Worm (Caenorhabditis elegans) whole organism, L1 larva: ENCODE results near the gene sra-8.
A peak's percentile ranks its signal among the peaks of the same experiment; 100 is the strongest.

Experiments used
- C34B4.2 ChIP-seq: sonication (generic microtip); optimal IDR thresholded peaks from 2 replicates; lab custom pipeline; 2017; ENCODE audit warnings: mild to moderate bottlenecking, missing genetic modification characterization, missing compliant biosample characterization
- F16B12.6 ChIP-seq: fragments of 150-350 bp; optimal IDR thresholded peaks from 2 replicates; lab custom pipeline; 2014; ENCODE audit warnings: missing biosample characterization, missing genetic modification characterization
- aly-2 ChIP-seq: fragments of 150-350 bp; optimal IDR thresholded peaks from 2 replicates; lab custom pipeline; 2014; ENCODE audit warnings: missing biosample characterization, missing genetic modification characterization
- blmp-1 ChIP-seq: fragments of 150-350 bp; optimal IDR thresholded peaks from 2 replicates; lab custom pipeline; 2014; ENCODE audit warnings: missing biosample characterization, missing genetic modification characterization
- ceh-8 ChIP-seq: fragments of 200-800 bp; sonication (Bioruptor generic); optimal IDR thresholded peaks from 2 replicates; lab custom pipeline; 2018; ENCODE audit warnings: mild to moderate bottlenecking, missing genetic modification characterization, moderate library complexity, missing compliant biosample characterization
- ceh-82 ChIP-seq, 3 experiments: fragments of 150-350 bp in 1 of 3; sonication (generic microtip) in 2 of 3; optimal IDR thresholded peaks; 2 replicates each; lab custom pipeline; 2014 to 2017; ENCODE audit warnings: missing biosample characterization in 3 of 3, missing genetic modification characterization in 3 of 3
- ceh-90 ChIP-seq: sonication (generic microtip); optimal IDR thresholded peaks from 2 replicates; lab custom pipeline; 2016; ENCODE audit warnings: missing genetic modification characterization, missing compliant biosample characterization
- dpl-1 ChIP-seq, 3 experiments: fragments of 150-350 bp in 2 of 3; sonication (generic microtip) in 1 of 3; optimal IDR thresholded peaks; 2 replicates each; lab custom pipeline; 2014 to 2017; ENCODE audit warnings: missing biosample characterization in 3 of 3, missing genetic modification characterization in 3 of 3, missing genetic modification reagents in 3 of 3
- efl-1 ChIP-seq, 4 experiments: fragments of 150-350 bp; optimal IDR thresholded peaks in 3 of 4; peaks in 1 of 4; 1 replicate in 1 of 4; 2 replicates in 3 of 4; lab custom pipeline; 2014; ENCODE audit warnings: missing biosample characterization in 2 of 4, missing genetic modification characterization in 2 of 4, missing genetic modification reagents in 2 of 4
- efl-3 ChIP-seq: fragments of 200-800 bp; sonication (Bioruptor generic); optimal IDR thresholded peaks from 2 replicates; lab custom pipeline; 2018; ENCODE audit warnings: mild to moderate bottlenecking, missing genetic modification characterization, missing compliant biosample characterization
- elt-3 ChIP-seq, 6 experiments: fragments of 150-350 bp in 1 of 6; sonication (generic microtip); optimal IDR thresholded peaks; 2 replicates each; lab custom pipeline; 2017 to 2018; ENCODE audit warnings: missing biosample characterization in 6 of 6, missing genetic modification characterization in 6 of 6, inconsistent platforms in 1 of 6
- ets-5 ChIP-seq: fragments of 200-800 bp; sonication (Bioruptor generic); IDR thresholded peaks from 2 replicates; pipeline ENCODE4 v1.3.6; 2022; ENCODE audit warnings: missing genetic modification characterization, missing compliant biosample characterization
- fkh-8 ChIP-seq: sonication (generic microtip); optimal IDR thresholded peaks from 2 replicates; lab custom pipeline; 2016; ENCODE audit warnings: mild to moderate bottlenecking, missing genetic modification characterization, missing compliant biosample characterization
- grh-1 ChIP-seq: fragments of 200-800 bp; sonication (Bioruptor generic); IDR thresholded peaks from 2 replicates; pipeline ENCODE4 v1.3.6; 2022; ENCODE audit warnings: missing genetic modification reagents, missing genetic modification characterization, missing compliant biosample characterization
- hlh-17 ChIP-seq: fragments of 200-800 bp; sonication (Bioruptor generic); optimal IDR thresholded peaks from 2 replicates; lab custom pipeline; 2018; ENCODE audit warnings: missing genetic modification characterization, mild to moderate bottlenecking, missing compliant biosample characterization, moderate library complexity, borderline replicate concordance
- isw-1 ChIP-seq: fragments of 200-800 bp; sonication (Bioruptor generic); IDR thresholded peaks from 2 replicates; pipeline ENCODE4 v1.3.6; 2022; ENCODE audit warnings: missing genetic modification characterization, missing compliant biosample characterization
- lin-13 ChIP-seq: fragments of 150-350 bp; optimal IDR thresholded peaks from 2 replicates; lab custom pipeline; 2014; ENCODE audit warnings: missing biosample characterization, missing genetic modification reagents, missing genetic modification characterization
- lin-14 ChIP-seq: fragments of 200-800 bp; sonication (Bioruptor generic); optimal IDR thresholded peaks from 2 replicates; lab custom pipeline; 2018; ENCODE audit warnings: mild to moderate bottlenecking, missing genetic modification characterization, moderate library complexity, missing compliant biosample characterization
- lin-35 ChIP-seq, 2 experiments: fragments of 150-350 bp; optimal IDR thresholded peaks; 2 replicates each; lab custom pipeline; 2014; ENCODE audit warnings: missing biosample characterization in 2 of 2, missing genetic modification characterization in 2 of 2, missing genetic modification reagents in 2 of 2
- lsy-2 ChIP-seq, 2 experiments: fragments of 150-350 bp; optimal IDR thresholded peaks; 2 replicates each; lab custom pipeline; 2014; ENCODE audit warnings: missing biosample characterization in 2 of 2, missing genetic modification characterization in 2 of 2
- mep-1 ChIP-seq: fragments of 150-350 bp; optimal IDR thresholded peaks from 2 replicates; lab custom pipeline; 2014; ENCODE audit warnings: missing biosample characterization, missing genetic modification characterization
- nhr-19 ChIP-seq: fragments of 200-800 bp; sonication (Bioruptor generic); conservative IDR thresholded peaks from 2 replicates; pipeline ENCODE4 v1.3.6; 2022; ENCODE audit warnings: missing genetic modification characterization, missing compliant biosample characterization
- nhr-20 ChIP-seq: sonication (generic microtip); optimal IDR thresholded peaks from 2 replicates; lab custom pipeline; 2016; ENCODE audit warnings: mild to moderate bottlenecking, missing genetic modification characterization, missing compliant biosample characterization
- nhr-71 ChIP-seq: sonication (generic microtip); optimal IDR thresholded peaks from 2 replicates; lab custom pipeline; 2016; ENCODE audit warnings: mild to moderate bottlenecking, missing genetic modification characterization, moderate library complexity, missing compliant biosample characterization
- nhr-85 ChIP-seq: sonication (generic microtip); peaks from one replicate; lab custom pipeline; 2016; ENCODE audit warnings: missing genetic modification characterization, inconsistent platforms, missing compliant biosample characterization
- skn-1 ChIP-seq: fragments of 150-350 bp; optimal IDR thresholded peaks from 2 replicates; lab custom pipeline; 2014; ENCODE audit warnings: missing biosample characterization, missing genetic modification characterization
- snu-23 ChIP-seq: sonication (generic microtip); optimal IDR thresholded peaks from 2 replicates; lab custom pipeline; 2016; ENCODE audit warnings: missing genetic modification characterization, missing compliant biosample characterization
- sptf-1 ChIP-seq: fragments of 150-350 bp; optimal IDR thresholded peaks from 2 replicates; lab custom pipeline; 2014; ENCODE audit warnings: missing biosample characterization, missing genetic modification characterization
- tbx-2 ChIP-seq: sonication (generic microtip); optimal IDR thresholded peaks from 2 replicates; lab custom pipeline; 2016; ENCODE audit warnings: missing genetic modification characterization, missing compliant biosample characterization
- zag-1 ChIP-seq: fragments of 150-350 bp; optimal IDR thresholded peaks from 2 replicates; lab custom pipeline; 2014; ENCODE audit warnings: missing biosample characterization, missing genetic modification characterization

sra-8 gene

DNA sequence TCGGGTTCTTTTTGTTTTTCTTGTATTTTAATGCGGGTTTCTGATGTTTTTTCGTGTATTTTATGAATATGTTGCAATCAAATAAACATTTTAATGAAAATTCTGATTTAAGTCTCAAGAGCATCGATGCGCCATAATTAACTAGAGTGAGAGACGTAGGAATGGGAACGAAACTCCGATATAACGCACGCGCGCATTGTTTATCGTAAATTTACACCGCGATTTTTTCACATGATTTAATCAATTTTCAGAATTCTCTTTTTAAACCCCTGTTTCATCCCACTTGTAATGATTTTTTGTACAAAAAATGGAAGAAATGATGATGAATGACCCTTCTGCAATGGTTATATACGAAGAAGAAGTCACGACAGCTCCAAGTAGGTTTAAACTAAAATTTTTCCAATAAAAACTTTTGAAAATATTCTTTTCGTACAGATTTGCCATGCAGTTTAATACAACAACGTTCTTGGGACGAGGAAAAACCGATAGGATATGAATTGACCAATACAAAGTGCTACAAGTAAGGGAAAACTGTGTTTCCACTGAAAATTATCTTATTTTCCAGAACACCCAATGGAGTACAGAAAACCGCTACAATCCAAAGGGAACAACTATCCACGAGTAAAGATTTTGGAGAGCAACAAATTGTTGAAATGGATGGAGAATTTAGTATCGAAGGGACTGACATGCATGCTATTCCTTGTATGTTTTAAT, 20.1 kb downstream of the sra-8 start, which contains the start of gene zfp-2:
zfp-2 (plus strand) TSS at position 214 of the 714 bp plus-strand sequence.
- TF ChIP-seq nhr-20 (tag; lab: Kevin White, UChicago) = peak; percentile 5
- TF ChIP-seq fkh-8 (tag; lab: Kevin White, UChicago) = no peak
- TF ChIP-seq nhr-71 (tag; lab: Kevin White, UChicago) = peak; percentile 3
- no peak for TF ChIP-seq grh-1 (GFP tag; lab: Robert Waterston, UW)
- peak; percentile 26 for TF ChIP-seq snu-23 (GFP tag; lab: Kevin White, UChicago)
- TF ChIP-seq lin-35 (GFP tag; optimal IDR thresholded peaks at IDR 0.05; lab: Kevin White, UChicago) = peak; percentile 26 to 37
- no peak for TF ChIP-seq tbx-2 (tag; lab: Kevin White, UChicago)
- TF ChIP-seq dpl-1 (GFP tag; optimal IDR thresholded peaks at IDR 0.05; lab: Kevin White, UChicago) = peak in 2 of 3 experiments; percentile 5 to 44
- peak in 1 of 3 experiments; percentile 0 for TF ChIP-seq ceh-82 (tag; optimal IDR thresholded peaks at IDR 0.05; lab: Kevin White, UChicago)
- peak; percentile 21 for TF ChIP-seq blmp-1 (tag; lab: Kevin White, UChicago)
- TF ChIP-seq lsy-2 (tag; optimal IDR thresholded peaks at IDR 0.05; lab: Kevin White, UChicago) = peak; percentile 12 to 57
- TF ChIP-seq F16B12.6 = no peak
- no peak for TF ChIP-seq ceh-8
- TF ChIP-seq efl-1 (optimal IDR thresholded peaks at IDR 0.05; lab: Kevin White, UChicago) = peak; percentile 31 to 43
- peak; percentile 31 to 89 for TF ChIP-seq efl-1 (GFP tag; optimal IDR thresholded peaks at IDR 0.05 in 1 of 2; lab: Kevin White, UChicago)

DNA sequence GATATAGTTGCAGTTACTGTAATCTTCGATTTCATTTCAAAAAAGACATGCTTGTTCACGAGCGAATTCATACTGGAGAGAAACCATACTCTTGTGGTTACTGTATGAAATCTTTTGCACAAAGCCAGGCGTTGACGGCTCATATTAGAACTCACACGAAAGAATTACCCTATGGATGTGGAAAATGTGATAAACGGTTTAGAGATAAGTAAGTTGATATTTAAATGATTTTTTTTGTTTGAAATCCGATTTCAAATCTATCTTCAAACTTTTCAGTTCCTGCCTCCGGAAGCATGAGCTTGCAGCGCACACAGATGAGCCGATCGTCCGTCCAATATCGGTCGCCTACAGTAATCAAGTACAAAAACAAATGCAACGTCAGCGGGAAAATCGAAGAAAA, 21.4 kb downstream of the sra-8 start:
- TF ChIP-seq ets-5 (GFP tag; lab: Robert Waterston, UW) (no peak), F16B12.6 (no peak), hlh-17 (GFP tag; lab: Kevin White, UChicago) (no peak), nhr-19 (no peak), mep-1 (tag; lab: Kevin White, UChicago) (no peak), efl-3 (GFP tag; lab: Kevin White, UChicago) (no peak), zag-1 (tag; lab: Kevin White, UChicago) (no peak)

DNA sequence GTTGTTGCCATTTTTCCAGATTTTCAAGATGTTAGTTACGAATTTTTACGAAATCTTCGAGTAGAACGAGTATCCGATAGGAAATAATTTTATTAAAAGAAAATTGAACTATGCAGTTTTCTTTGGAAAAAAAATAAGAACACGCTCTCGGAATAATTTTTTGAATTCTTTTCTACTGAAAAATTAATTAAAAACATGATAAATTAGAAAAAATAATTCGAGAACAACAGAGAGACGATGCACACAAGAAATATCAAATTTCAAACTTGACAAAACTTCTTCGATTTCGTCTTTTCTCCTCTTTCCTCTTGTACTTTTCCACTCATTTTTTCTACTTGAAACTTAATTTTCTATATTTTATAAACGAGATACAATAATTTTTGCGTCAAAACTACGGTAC, 22.4 kb downstream of the sra-8 start, which contains the start of gene F35H8.4:
F35H8.4 (minus strand) TSS at position 101 of the 400 bp plus-strand sequence.
- TF ChIP-seq efl-1 (optimal IDR thresholded peaks at IDR 0.05; lab: Kevin White, UChicago) = no peak
- peak in 1 of 2 experiments; percentile 55 for TF ChIP-seq efl-1 (GFP tag; optimal IDR thresholded peaks at IDR 0.05 in 1 of 2; lab: Kevin White, UChicago)
- TF ChIP-seq C34B4.2 (tag; lab: Kevin White, UChicago) = no peak

DNA sequence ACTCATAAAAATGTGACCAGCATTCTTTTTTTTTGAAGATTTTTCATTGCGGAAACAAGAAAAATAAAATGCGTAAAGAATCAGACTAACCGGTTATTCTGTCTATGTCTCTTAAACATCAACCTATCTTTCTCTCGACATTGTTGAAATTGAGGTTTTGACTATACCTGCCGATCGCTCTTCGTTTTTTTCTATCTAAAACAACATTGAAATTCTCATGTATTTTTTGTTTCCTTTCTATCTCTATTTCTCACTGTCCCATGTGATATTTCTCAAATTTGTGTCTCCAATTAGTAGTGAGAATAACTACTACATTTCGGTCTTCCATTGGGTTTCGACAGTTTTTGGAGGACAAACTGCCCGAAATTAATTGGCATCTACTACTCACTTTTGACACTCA, 23.4 kb downstream of the sra-8 start:
- TF ChIP-seq blmp-1 (tag; lab: Kevin White, UChicago) (peak; percentile 15), isw-1 (GFP tag; lab: Robert Waterston, UW) (no peak), grh-1 (GFP tag; lab: Robert Waterston, UW) (peak; percentile 73), tbx-2 (tag; lab: Kevin White, UChicago) (peak; percentile 12), snu-23 (GFP tag; lab: Kevin White, UChicago) (peak; percentile 60), mep-1 (tag; lab: Kevin White, UChicago) (peak; percentile 47), efl-1 (optimal IDR thresholded peaks at IDR 0.05; lab: Kevin White, UChicago) (no peak), efl-1 (GFP tag; optimal IDR thresholded peaks at IDR 0.05 in 1 of 2; lab: Kevin White, UChicago) (peak in 1 of 2 experiments; percentile 56), lin-35 (GFP tag; optimal IDR thresholded peaks at IDR 0.05; lab: Kevin White, UChicago) (peak in 1 of 2 experiments; percentile 36), sptf-1 (no peak), nhr-20 (tag; lab: Kevin White, UChicago) (peak; percentile 69), ceh-90 (tag; lab: Kevin White, UChicago) (no peak), aly-2 (tag; lab: Kevin White, UChicago) (no peak), skn-1 (tag; lab: Kevin White, UChicago) (no peak), lin-14 (GFP tag; lab: Kevin White, UChicago) (peak; percentile 72), lsy-2 (tag; optimal IDR thresholded peaks at IDR 0.05; lab: Kevin White, UChicago) (peak; percentile 22 to 36), nhr-71 (tag; lab: Kevin White, UChicago) (peak; percentile 47), lin-13 (GFP tag; lab: Kevin White, UChicago) (no peak), nhr-85 (tag; lab: Kevin White, UChicago) (peak; percentile 94), elt-3 (tag; optimal IDR thresholded peaks at IDR 0.05; lab: Kevin White, UChicago) (peak in 2 of 6 experiments; percentile 9 to 34)
- TF ChIP-seq, all 84 proteins: peak for 13
